Worm (Caenorhabditis elegans): ENCODE measurements around the gene C25D7.15.
A peak's percentile ranks its signal among the peaks of the same experiment; 100 is the strongest.

The C25D7.15 gene

ce11 chrV:15014164-15014563 lies 45.4 kb upstream of the C25D7.15 start, which contains the start of gene obr-2:
obr-2 (minus strand) TSS chrV:15014264.
- TF ChIP-seq lin-11 (tag; optimal IDR thresholded peaks at IDR 0.05), result no peak
- no peak for TF ChIP-seq nhr-23 (tag; optimal IDR thresholded peaks at IDR 0.05)
- no peak for TF ChIP-seq unc-55 (GFP tag; optimal IDR thresholded peaks at IDR 0.05)
- TF ChIP-seq zag-1 (tag; optimal IDR thresholded peaks at IDR 0.05), result no peak
- no peak for TF ChIP-seq Y55F3AM.14 (GFP tag; optimal IDR thresholded peaks at IDR 0.05)
- no peak for TF ChIP-seq lin-13 (GFP tag; optimal IDR thresholded peaks at IDR 0.05)
- TF ChIP-seq ceh-16 (tag; optimal IDR thresholded peaks at IDR 0.05), result no peak
- TF ChIP-seq elt-1 (tag; optimal IDR thresholded peaks at IDR 0.05), result no peak
- no peak for TF ChIP-seq ztf-4 (tag; optimal IDR thresholded peaks at IDR 0.05)
- no peak for TF ChIP-seq egl-27 (tag; optimal IDR thresholded peaks at IDR 0.05)
- no peak for TF ChIP-seq nhr-77 (tag; optimal IDR thresholded peaks at IDR 0.05)
- no peak for TF ChIP-seq gmeb-1 (tag; optimal IDR thresholded peaks at IDR 0.05)
- no peak for TF ChIP-seq dmd-4 (tag; optimal IDR thresholded peaks at IDR 0.05)
- no peak for TF ChIP-seq nhr-6 (tag; optimal IDR thresholded peaks at IDR 0.05)
- TF ChIP-seq nhr-237 (tag; optimal IDR thresholded peaks at IDR 0.05), result no peak
- TF ChIP-seq ZK546.5 (tag; optimal IDR thresholded peaks at IDR 0.05), result no peak
- TF ChIP-seq ztf-1 (GFP tag; conservative IDR thresholded peaks at IDR 0.05), result no peak
- TF ChIP-seq ztf-11 (tag; optimal IDR thresholded peaks at IDR 0.05), result no peak

DNA sequence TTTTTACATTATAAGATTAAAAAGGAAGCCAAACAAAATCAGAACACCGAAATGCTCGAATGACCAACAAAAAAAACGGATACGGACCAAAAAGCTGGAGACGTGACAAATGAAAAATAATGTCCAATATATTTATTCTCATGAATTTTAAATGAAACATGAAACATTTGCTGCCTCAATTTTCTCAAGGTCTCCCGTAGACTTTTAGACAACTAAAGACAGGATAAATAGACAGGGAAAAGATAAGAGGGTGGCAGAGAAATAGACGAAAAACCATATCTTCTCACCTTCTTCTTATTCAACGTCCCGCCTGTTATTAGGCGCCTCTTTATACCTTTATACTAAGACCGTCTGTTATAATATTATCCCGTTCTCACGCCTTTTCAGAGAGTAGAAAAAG lies 43.8 kb upstream of the C25D7.15 start:
- TF ChIP-seq R02D3.7 (tag; optimal IDR thresholded peaks at IDR 0.05) (no peak), sma-9 (GFP tag; optimal IDR thresholded peaks at IDR 0.05) (peak; percentile 33), sma-9 (tag; optimal IDR thresholded peaks at IDR 0.05) (no peak)

DNA sequence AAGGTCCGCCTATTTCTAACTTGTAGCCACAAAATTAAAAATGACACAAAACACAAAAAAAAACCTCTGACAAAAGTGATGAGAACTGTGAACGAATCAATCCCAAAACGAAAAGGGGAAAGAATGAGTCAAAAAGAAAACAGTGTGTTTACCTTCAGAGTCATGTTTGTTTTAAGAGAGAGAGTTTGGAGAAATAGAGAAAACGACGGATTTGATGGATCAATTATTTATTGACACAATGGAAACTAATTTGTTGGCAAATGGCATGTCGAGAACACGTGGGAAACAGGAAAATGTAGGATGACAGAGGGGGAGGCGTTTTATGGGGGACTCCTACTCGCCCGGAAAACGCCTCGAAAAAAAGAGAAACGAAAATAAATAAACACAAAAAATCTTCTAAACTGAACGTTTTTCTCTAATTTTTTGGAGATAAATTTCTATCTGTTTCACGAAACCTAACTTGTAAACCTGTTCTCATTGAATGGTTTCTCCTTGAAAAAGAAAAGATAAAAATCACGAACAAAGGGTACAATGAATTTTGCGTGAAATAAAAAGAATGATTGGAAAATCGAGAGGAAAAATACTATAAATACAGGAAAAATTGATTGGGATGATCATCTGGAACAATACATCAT lies 42.7 kb upstream of the C25D7.15 start:
- TF ChIP-seq F13H6.1 (tag; optimal IDR thresholded peaks at IDR 0.05) (peak; percentile 4), unc-39 (tag; optimal IDR thresholded peaks at IDR 0.05) (no peak), nhr-129 (tag; optimal IDR thresholded peaks at IDR 0.05) (peak; percentile 31)

- no peak for TF ChIP-seq nhr-21 (tag; optimal IDR thresholded peaks at IDR 0.05)
- no peak for TF ChIP-seq ztf-1 (GFP tag; conservative IDR thresholded peaks at IDR 0.05)
- TF ChIP-seq unc-39 (tag; optimal IDR thresholded peaks at IDR 0.05), result no peak
- TF ChIP-seq blmp-1 (tag; optimal IDR thresholded peaks at IDR 0.05; ENCODE audit: insufficient read depth), result no peak
- no peak for TF ChIP-seq lin-39 (tag; optimal IDR thresholded peaks at IDR 0.05)
- TF ChIP-seq nhr-25 (tag; optimal IDR thresholded peaks at IDR 0.05), result no peak
- TF ChIP-seq Y55F3AM.14 (GFP tag; optimal IDR thresholded peaks at IDR 0.05), result no peak
- TF ChIP-seq fos-1 (tag; optimal IDR thresholded peaks at IDR 0.05), result no peak
- TF ChIP-seq ztf-4 (tag; optimal IDR thresholded peaks at IDR 0.05), result no peak
- no peak for TF ChIP-seq skn-1 (tag; optimal IDR thresholded peaks at IDR 0.05)
- TF ChIP-seq lsy-2 (tag; optimal IDR thresholded peaks at IDR 0.05), result no peak
- no peak for TF ChIP-seq snpc-4 (tag; optimal IDR thresholded peaks at IDR 0.05)
- no peak for TF ChIP-seq nhr-237 (tag; optimal IDR thresholded peaks at IDR 0.05)
- no peak for TF ChIP-seq mbf-1 (tag; optimal IDR thresholded peaks at IDR 0.05)
- TF ChIP-seq nhr-6 (tag; optimal IDR thresholded peaks at IDR 0.05), result no peak
- TF ChIP-seq nhr-11 (tag; optimal IDR thresholded peaks at IDR 0.05), result no peak
- no peak for TF ChIP-seq lin-13 (GFP tag; optimal IDR thresholded peaks at IDR 0.05)
- TF ChIP-seq dmd-4 (tag; optimal IDR thresholded peaks at IDR 0.05), result no peak
- no peak for TF ChIP-seq peb-1 (tag; optimal IDR thresholded peaks at IDR 0.05)
These were observed 39.4 kb upstream of the C25D7.15 start, which contains the start of gene F14H8.2 for ce11 chrV:15020229-15020628. F14H8.2 (minus strand) TSS chrV:15020329.

- TF ChIP-seq C34F6.9 (tag; optimal IDR thresholded peaks at IDR 0.05), result no peak
- no peak for TF ChIP-seq nhr-23 (tag; optimal IDR thresholded peaks at IDR 0.05)
- TF ChIP-seq fos-1 (tag; optimal IDR thresholded peaks at IDR 0.05), result no peak
- TF ChIP-seq dmd-4 (tag; optimal IDR thresholded peaks at IDR 0.05), result no peak
- no peak for TF ChIP-seq blmp-1 (tag; optimal IDR thresholded peaks at IDR 0.05; ENCODE audit: insufficient read depth)
- no peak for TF ChIP-seq F13H6.1 (tag; optimal IDR thresholded peaks at IDR 0.05)
- TF ChIP-seq ztf-11 (tag; optimal IDR thresholded peaks at IDR 0.05), result no peak
- TF ChIP-seq mbf-1 (tag; optimal IDR thresholded peaks at IDR 0.05), result no peak
- no peak for TF ChIP-seq nhr-77 (tag; optimal IDR thresholded peaks at IDR 0.05)
- no peak for TF ChIP-seq elt-1 (tag; optimal IDR thresholded peaks at IDR 0.05)
These were observed 38.9 kb upstream of the C25D7.15 start, which contains the start of gene F14H8.5 for ce11 chrV:15020732-15021131. F14H8.5 (plus strand) TSS chrV:15021032.
